Fruit fly (Drosophila melanogaster) whole organism, prepupa: ENCODE data around the gene Tcs4.

Source experiments
- CG10669 ChIP-seq: fragments of 200-800 bp; sonication (Bioruptor generic); optimal IDR thresholded peaks from 3 replicates; lab custom pipeline; 2018; ENCODE audit warnings: missing biosample characterization, mild to moderate bottlenecking, missing genetic modification characterization, moderate library complexity
- CG11902 ChIP-seq: fragments of 200-800 bp; sonication (Bioruptor generic); optimal IDR thresholded peaks from 3 replicates; lab custom pipeline; 2016; ENCODE audit warnings: missing biosample characterization, missing genetic modification characterization
- CG1621 ChIP-seq: fragments of 200-800 bp; sonication (Bioruptor generic); optimal IDR thresholded peaks from 3 replicates; lab custom pipeline; 2018; ENCODE audit warnings: missing biosample characterization, mild to moderate bottlenecking, missing genetic modification characterization
- CG31627 ChIP-seq: fragments of 200-800 bp; sonication (Bioruptor generic); optimal IDR thresholded peaks from 3 replicates; lab custom pipeline; 2016; ENCODE audit warnings: missing biosample characterization, missing genetic modification characterization
- CG6163 ChIP-seq: fragments of 200-800 bp; sonication (Bioruptor generic); IDR thresholded peaks from 3 replicates; pipeline ENCODE4 v1.3.6; 2022; ENCODE audit warnings: missing biosample characterization, missing genetic modification characterization
- CG6854 ChIP-seq: fragments of 200-800 bp; sonication (Bioruptor generic); optimal IDR thresholded peaks from 2 replicates; lab custom pipeline; 2017; ENCODE audit warnings: missing biosample characterization, mild to moderate bottlenecking, missing genetic modification characterization
- CG7368 ChIP-seq: fragments of 200-800 bp; sonication (Bioruptor generic); optimal IDR thresholded peaks from 3 replicates; lab custom pipeline; 2016; ENCODE audit warnings: missing biosample characterization, missing genetic modification characterization
- Lpt ChIP-seq: fragments of 200-800 bp; sonication (Bioruptor generic); optimal IDR thresholded peaks from 3 replicates; lab custom pipeline; 2016; ENCODE audit warnings: missing biosample characterization, missing genetic modification characterization
- Met ChIP-seq: fragments of 200-800 bp; sonication (Bioruptor generic); optimal IDR thresholded peaks from 3 replicates; lab custom pipeline; 2016; ENCODE audit warnings: missing biosample characterization, missing genetic modification characterization
- Sox102F ChIP-seq: fragments of 200-800 bp; sonication (Bioruptor generic); optimal IDR thresholded peaks from 2 replicates; lab custom pipeline; 2016; ENCODE audit warnings: missing biosample characterization, mild to moderate bottlenecking, missing genetic modification characterization
- eg ChIP-seq: fragments of 200-800 bp; sonication (Bioruptor generic); IDR thresholded peaks from 3 replicates; pipeline ENCODE4 v1.3.6; 2022; ENCODE audit warnings: missing biosample characterization, missing genetic modification characterization
- fkh ChIP-seq: fragments of 200-800 bp; sonication (Bioruptor generic); optimal IDR thresholded peaks from 3 replicates; lab custom pipeline; 2017; ENCODE audit warnings: missing biosample characterization, mild to moderate bottlenecking, missing genetic modification characterization, moderate library complexity
- salr ChIP-seq, 2 experiments: fragments of 200-800 bp; sonication (Bioruptor generic); optimal IDR thresholded peaks; 3 replicates each; lab custom pipeline; 2016 to 2018; ENCODE audit warnings: missing biosample characterization in 2 of 2, missing genetic modification characterization in 2 of 2, mild to moderate bottlenecking in 1 of 2

- TF ChIP-seq CG6163 (GFP tag; lab: Robert Waterston, UW) (peak; percentile 99), CG11902 (GFP tag; lab: Kevin White, UChicago) (peak; percentile 98), salr (GFP tag; optimal IDR thresholded peaks at IDR 0.05; lab: Kevin White, UChicago) (peak; percentile 94 to 97), CG10669 (GFP tag; lab: Kevin White, UChicago) (peak; percentile 98), Lpt (GFP tag; lab: Kevin White, UChicago) (peak; percentile 98), Met (GFP tag; lab: Kevin White, UChicago) (peak; percentile 99), CG6854 (GFP tag; lab: Kevin White, UChicago) (peak; percentile 98), Sox102F (GFP tag; lab: Kevin White, UChicago) (peak; percentile 99), CG31627 (GFP tag; lab: Kevin White, UChicago) (peak; percentile 99), CG1621 (tag; lab: Kevin White, UChicago) (peak; percentile 98), eg (GFP tag; lab: Robert Waterston, UW) (peak; percentile 97), fkh (GFP tag; lab: Kevin White, UChicago) (no peak), CG7368 (GFP tag; lab: Kevin White, UChicago) (peak; percentile 99)
These were observed 33.1 kb downstream of the Tcs4 start for dm6 chrX:19668405-19668804.
